Worm (Caenorhabditis elegans) whole organism, L2 larva: Measurements from ENCODE around the gene rme-4.
A peak's percentile ranks its signal among the peaks of the same experiment; 100 is the strongest.

Source experiments
- C34F6.9 ChIP-seq: fragments of 150-350 bp; optimal IDR thresholded peaks from 2 replicates; lab custom pipeline; 2014; ENCODE audit warnings: missing biosample characterization, missing genetic modification characterization
- F13H6.1 ChIP-seq: sonication (generic microtip); optimal IDR thresholded peaks from 2 replicates; lab custom pipeline; 2016; ENCODE audit warnings: missing genetic modification characterization, missing compliant biosample characterization
- R02D3.7 ChIP-seq: fragments of 150-350 bp; optimal IDR thresholded peaks from 2 replicates; lab custom pipeline; 2014; ENCODE audit warnings: missing biosample characterization, missing genetic modification characterization
- Y55F3AM.14 ChIP-seq: fragments of 200-800 bp; sonication (Bioruptor generic); optimal IDR thresholded peaks from 2 replicates; lab custom pipeline; 2018; ENCODE audit warnings: mild to moderate bottlenecking, missing genetic modification characterization, missing compliant biosample characterization
- ZK546.5 ChIP-seq: sonication (generic microtip); optimal IDR thresholded peaks from 2 replicates; lab custom pipeline; 2017; ENCODE audit warnings: missing biosample characterization, missing genetic modification characterization
- alr-1 ChIP-seq: fragments of 150-350 bp; optimal IDR thresholded peaks from 2 replicates; lab custom pipeline; 2014; ENCODE audit warnings: missing biosample characterization, missing genetic modification characterization
- aly-2 ChIP-seq: fragments of 150-350 bp; optimal IDR thresholded peaks from 2 replicates; lab custom pipeline; 2014; ENCODE audit warnings: missing biosample characterization, missing genetic modification characterization
- ama-1 ChIP-seq: fragments of 150-350 bp; optimal IDR thresholded peaks from 2 replicates; lab custom pipeline; 2018; ENCODE audit warnings: inconsistent platforms
- blmp-1 ChIP-seq: sonication (generic microtip); optimal IDR thresholded peaks from 2 replicates; lab custom pipeline; 2017; ENCODE audit warnings: missing genetic modification characterization, mild to moderate bottlenecking, missing compliant biosample characterization, antibody characterized with exemption, moderate library complexity; ENCODE audit not compliant: insufficient read depth
- ceh-16 ChIP-seq: fragments of 150-350 bp; optimal IDR thresholded peaks from 2 replicates; lab custom pipeline; 2014; ENCODE audit warnings: missing biosample characterization, missing genetic modification characterization
- ceh-82 ChIP-seq: fragments of 150-350 bp; optimal IDR thresholded peaks from 2 replicates; lab custom pipeline; 2014; ENCODE audit warnings: missing biosample characterization, missing genetic modification characterization
- crh-2 ChIP-seq: sonication (generic microtip); optimal IDR thresholded peaks from 2 replicates; lab custom pipeline; 2017; ENCODE audit warnings: missing biosample characterization, missing genetic modification characterization
- dmd-4 ChIP-seq: sonication (generic microtip); optimal IDR thresholded peaks from 2 replicates; lab custom pipeline; 2017; ENCODE audit warnings: missing biosample characterization, missing genetic modification characterization
- egl-27 ChIP-seq: sonication (generic microtip); optimal IDR thresholded peaks from 3 replicates; lab custom pipeline; 2017; ENCODE audit warnings: missing biosample characterization, missing genetic modification reagents, missing genetic modification characterization
- elt-1 ChIP-seq: fragments of 150-350 bp; optimal IDR thresholded peaks from 2 replicates; lab custom pipeline; 2014; ENCODE audit warnings: missing biosample characterization, missing genetic modification characterization
- elt-3 ChIP-seq: sonication (generic microtip); optimal IDR thresholded peaks from 2 replicates; lab custom pipeline; 2017; ENCODE audit warnings: missing biosample characterization, missing genetic modification characterization
- fos-1 ChIP-seq: fragments of 150-350 bp; optimal IDR thresholded peaks from 2 replicates; lab custom pipeline; 2014; ENCODE audit warnings: missing biosample characterization, missing genetic modification characterization
- gmeb-1 ChIP-seq: fragments of 150-350 bp; optimal IDR thresholded peaks from 2 replicates; lab custom pipeline; 2014; ENCODE audit warnings: missing biosample characterization, missing genetic modification characterization
- lin-11 ChIP-seq: fragments of 150-350 bp; sonication (generic microtip); optimal IDR thresholded peaks from 2 replicates; lab custom pipeline; 2014; ENCODE audit warnings: missing biosample characterization, missing genetic modification characterization, inconsistent platforms, mixed read lengths
- lin-13 ChIP-seq: fragments of 150-350 bp; optimal IDR thresholded peaks from 2 replicates; lab custom pipeline; 2014; ENCODE audit warnings: missing biosample characterization, missing genetic modification reagents, missing genetic modification characterization
- lin-39 ChIP-seq: fragments of 150-350 bp; optimal IDR thresholded peaks from 2 replicates; lab custom pipeline; 2014; ENCODE audit warnings: missing biosample characterization, missing genetic modification reagents, missing genetic modification characterization
- lsy-2 ChIP-seq, 2 experiments: fragments of 150-350 bp in 1 of 2; sonication (generic microtip) in 1 of 2; optimal IDR thresholded peaks; 2 replicates each; lab custom pipeline; 2014 to 2017; ENCODE audit warnings: missing biosample characterization in 2 of 2, missing genetic modification characterization in 2 of 2
- mab-5 ChIP-seq: fragments of 150-350 bp; optimal IDR thresholded peaks from 2 replicates; lab custom pipeline; 2014; ENCODE audit warnings: missing biosample characterization, missing genetic modification characterization
- mbf-1 ChIP-seq: sonication (generic microtip); optimal IDR thresholded peaks from 2 replicates; lab custom pipeline; 2017; ENCODE audit warnings: missing biosample characterization, missing genetic modification characterization
- mdl-1 ChIP-seq, 2 experiments: fragments of 150-350 bp in 1 of 2; sonication (generic microtip) in 1 of 2; optimal IDR thresholded peaks; 2 replicates each; lab custom pipeline; 2017; ENCODE audit warnings: missing biosample characterization in 2 of 2, missing genetic modification characterization in 2 of 2
- nhr-10 ChIP-seq: sonication (generic microtip); optimal IDR thresholded peaks from 2 replicates; lab custom pipeline; 2017; ENCODE audit warnings: missing biosample characterization, missing genetic modification characterization
- nhr-11 ChIP-seq: fragments of 150-350 bp; optimal IDR thresholded peaks from 2 replicates; lab custom pipeline; 2014; ENCODE audit warnings: missing biosample characterization, missing genetic modification characterization
- nhr-12 ChIP-seq: fragments of 150-350 bp; optimal IDR thresholded peaks from 2 replicates; lab custom pipeline; 2014; ENCODE audit warnings: missing biosample characterization, missing genetic modification characterization
- nhr-129 ChIP-seq: fragments of 150-350 bp; optimal IDR thresholded peaks from 2 replicates; lab custom pipeline; 2014; ENCODE audit warnings: missing biosample characterization, missing genetic modification characterization
- nhr-21 ChIP-seq: fragments of 150-350 bp; optimal IDR thresholded peaks from 2 replicates; lab custom pipeline; 2014; ENCODE audit warnings: missing biosample characterization, missing genetic modification characterization
- nhr-23 ChIP-seq: fragments of 150-350 bp; optimal IDR thresholded peaks from 2 replicates; lab custom pipeline; 2014; ENCODE audit warnings: missing biosample characterization, missing genetic modification reagents, missing genetic modification characterization
- nhr-237 ChIP-seq: fragments of 150-350 bp; optimal IDR thresholded peaks from 2 replicates; lab custom pipeline; 2014; ENCODE audit warnings: missing biosample characterization, missing genetic modification characterization
- nhr-25 ChIP-seq: fragments of 150-350 bp; sonication (generic microtip); optimal IDR thresholded peaks from 3 replicates; lab custom pipeline; 2014; ENCODE audit warnings: missing biosample characterization, missing genetic modification characterization
- nhr-6 ChIP-seq: fragments of 150-350 bp; optimal IDR thresholded peaks from 2 replicates; lab custom pipeline; 2014; ENCODE audit warnings: missing biosample characterization, missing genetic modification characterization
- nhr-77 ChIP-seq: fragments of 150-350 bp; optimal IDR thresholded peaks from 2 replicates; lab custom pipeline; 2014; ENCODE audit warnings: missing biosample characterization, missing genetic modification characterization
- peb-1 ChIP-seq: fragments of 150-350 bp; optimal IDR thresholded peaks from 2 replicates; lab custom pipeline; 2014; ENCODE audit warnings: missing biosample characterization, missing genetic modification characterization
- sem-4 ChIP-seq: fragments of 150-350 bp; optimal IDR thresholded peaks from 2 replicates; lab custom pipeline; 2014; ENCODE audit warnings: missing biosample characterization, missing genetic modification reagents, missing genetic modification characterization
- skn-1 ChIP-seq: sonication (generic microtip); optimal IDR thresholded peaks from 2 replicates; lab custom pipeline; 2017; ENCODE audit warnings: missing biosample characterization, missing genetic modification characterization
- sma-3 ChIP-seq: sonication (generic microtip); optimal IDR thresholded peaks from 2 replicates; lab custom pipeline; 2016; ENCODE audit warnings: missing genetic modification reagents, missing genetic modification characterization, missing compliant biosample characterization
- sma-9 ChIP-seq, 2 experiments: fragments of 150-350 bp in 1 of 2; sonication (generic microtip) in 1 of 2; optimal IDR thresholded peaks; 2 replicates each; lab custom pipeline; 2014 to 2016; ENCODE audit warnings: missing genetic modification characterization in 2 of 2, mild to moderate bottlenecking in 1 of 2, missing biosample characterization in 1 of 2, missing compliant biosample characterization in 1 of 2, missing genetic modification reagents in 1 of 2, moderate library complexity in 1 of 2
- snpc-4 ChIP-seq: fragments of 150-350 bp; optimal IDR thresholded peaks from 2 replicates; lab custom pipeline; 2014; ENCODE audit warnings: missing biosample characterization, missing genetic modification characterization
- unc-39 ChIP-seq: fragments of 150-350 bp; optimal IDR thresholded peaks from 2 replicates; lab custom pipeline; 2014; ENCODE audit warnings: missing biosample characterization, missing genetic modification characterization
- unc-55 ChIP-seq: fragments of 150-350 bp; sonication (generic microtip); optimal IDR thresholded peaks from 3 replicates; lab custom pipeline; 2014; ENCODE audit warnings: missing biosample characterization, missing genetic modification reagents, missing genetic modification characterization
- unc-62 ChIP-seq: fragments of 150-350 bp; optimal IDR thresholded peaks from 2 replicates; lab custom pipeline; 2014; ENCODE audit warnings: missing biosample characterization, missing genetic modification reagents, missing genetic modification characterization
- zag-1 ChIP-seq: fragments of 150-350 bp; optimal IDR thresholded peaks from 2 replicates; lab custom pipeline; 2014; ENCODE audit warnings: missing biosample characterization, missing genetic modification characterization
- ztf-1 ChIP-seq: fragments of 200-800 bp; sonication (Bioruptor generic); conservative IDR thresholded peaks from 2 replicates; pipeline ENCODE4 v1.3.6; 2022; ENCODE audit warnings: missing genetic modification characterization, missing compliant biosample characterization
- ztf-11 ChIP-seq: sonication (generic microtip); optimal IDR thresholded peaks from 2 replicates; lab custom pipeline; 2017; ENCODE audit warnings: missing biosample characterization, missing genetic modification characterization
- ztf-4 ChIP-seq: fragments of 150-350 bp; optimal IDR thresholded peaks from 2 replicates; lab custom pipeline; 2014; ENCODE audit warnings: missing biosample characterization, missing genetic modification characterization

Gene rme-4

ce11 chrX:10386001-10386400 lies 6.4 kb upstream of the rme-4 start:
- TF ChIP-seq unc-39 (tag; lab: Kevin White, UChicago) (no peak), nhr-10 (no peak), C34F6.9 (peak; percentile 18), lin-11 (no peak), sem-4 (tag; lab: Kevin White, UChicago) (no peak), peb-1 (tag; lab: Kevin White, UChicago) (no peak), nhr-21 (no peak), aly-2 (tag; lab: Kevin White, UChicago) (no peak), R02D3.7 (tag; lab: Kevin White, UChicago) (no peak), Y55F3AM.14 (no peak), ztf-4 (no peak), crh-2 (tag; lab: Kevin White, UChicago) (no peak), nhr-237 (no peak), sma-9 (GFP tag; optimal IDR thresholded peaks at IDR 0.05; lab: Kevin White, UChicago) (peak; percentile 13), sma-9 (tag; optimal IDR thresholded peaks at IDR 0.05; lab: Kevin White, UChicago) (no peak), lsy-2 (tag; optimal IDR thresholded peaks at IDR 0.05; lab: Kevin White, UChicago) (no peak), blmp-1 (no peak), nhr-77 (no peak)

DNA sequence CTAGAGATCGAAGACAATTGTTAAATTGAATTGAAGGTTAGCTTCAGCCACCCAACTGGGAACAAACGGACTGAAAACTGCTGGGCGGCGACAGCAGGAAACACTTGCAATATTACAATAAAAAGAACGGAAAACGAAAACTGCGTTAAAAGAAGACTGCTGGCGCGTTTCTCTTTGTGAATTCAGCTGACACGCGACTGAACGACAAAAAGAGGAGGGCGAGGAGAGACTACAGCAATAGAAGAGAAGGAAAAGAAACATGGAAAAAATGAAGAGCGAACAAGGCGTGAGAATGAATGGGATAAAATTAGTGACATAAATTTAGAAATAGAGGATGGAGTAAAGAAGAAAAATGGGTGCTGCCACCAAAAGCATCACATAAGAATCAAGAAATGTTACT lies 2.0 kb downstream of the rme-4 start:
- TF ChIP-seq mdl-1 (tag; optimal IDR thresholded peaks at IDR 0.05; lab: Kevin White, UChicago) (peak in 1 of 2 experiments; percentile 90), nhr-21 (peak; percentile 91), dmd-4 (tag; lab: Kevin White, UChicago) (peak; percentile 18), lin-39 (tag; lab: Kevin White, UChicago) (no peak), ceh-16 (tag; lab: Kevin White, UChicago) (no peak), gmeb-1 (tag; lab: Kevin White, UChicago) (peak; percentile 85), R02D3.7 (tag; lab: Kevin White, UChicago) (no peak), nhr-12 (no peak), snpc-4 (tag; lab: Kevin White, UChicago) (peak; percentile 72), crh-2 (tag; lab: Kevin White, UChicago) (peak; percentile 97), lin-13 (GFP tag; lab: Kevin White, UChicago) (peak; percentile 91), sma-3 (GFP tag; lab: Kevin White, UChicago) (peak; percentile 90), nhr-129 (tag; lab: Kevin White, UChicago) (peak; percentile 90), ama-1 (lab: Kevin White, UChicago) (peak; percentile 28), aly-2 (tag; lab: Kevin White, UChicago) (no peak), peb-1 (tag; lab: Kevin White, UChicago) (no peak), zag-1 (tag; lab: Kevin White, UChicago) (peak; percentile 49), lin-11 (peak; percentile 71), mab-5 (peak; percentile 94), C34F6.9 (peak; percentile 94), fos-1 (tag; lab: Kevin White, UChicago) (peak; percentile 86), F13H6.1 (tag; lab: Kevin White, UChicago) (peak; percentile 93), nhr-11 (tag; lab: Kevin White, UChicago) (no peak), ZK546.5 (no peak), mbf-1 (tag; lab: Kevin White, UChicago) (no peak), nhr-6 (peak; percentile 90), elt-1 (no peak), lsy-2 (tag; optimal IDR thresholded peaks at IDR 0.05; lab: Kevin White, UChicago) (peak; percentile 78 to 94), ceh-82 (tag; lab: Kevin White, UChicago) (peak; percentile 19), elt-3 (tag; lab: Kevin White, UChicago) (no peak), nhr-237 (peak; percentile 31), ztf-4 (peak; percentile 87), skn-1 (no peak), nhr-25 (tag; lab: Kevin White, UChicago) (peak; percentile 95), ztf-11 (no peak), sem-4 (tag; lab: Kevin White, UChicago) (peak; percentile 93), ztf-1 (GFP tag; lab: Robert Waterston, UW) (no peak), blmp-1 (peak; percentile 52), nhr-23 (no peak), unc-62 (peak; percentile 76), nhr-10 (no peak), Y55F3AM.14 (no peak), unc-55 (GFP tag; lab: Kevin White, UChicago) (peak; percentile 56), egl-27 (tag; lab: Kevin White, UChicago) (peak; percentile 88), sma-9 (GFP tag; optimal IDR thresholded peaks at IDR 0.05; lab: Kevin White, UChicago) (peak; percentile 96), sma-9 (tag; optimal IDR thresholded peaks at IDR 0.05; lab: Kevin White, UChicago) (no peak), nhr-77 (peak; percentile 20), alr-1 (tag; lab: Kevin White, UChicago) (no peak), unc-39 (tag; lab: Kevin White, UChicago) (no peak)
